Worm (Caenorhabditis elegans): ENCODE data around the gene atp-4.

- TF ChIP-seq elt-1 (tag; optimal IDR thresholded peaks at IDR 0.05) (no peak), ama-1 (optimal IDR thresholded peaks at IDR 0.05) (no peak), unc-39 (tag; optimal IDR thresholded peaks at IDR 0.05) (no peak)
Observed at ce11 chrV:6464765-6465164, 37.9 kb upstream of the atp-4 start, which contains the start of gene unc-83.
